Worm (Caenorhabditis elegans): ENCODE measurements around the gene Y57E12AL.6.

Y57E12AL.6 gene

ce11 chrV:7060396-7060795, at the start of gene Y57E12AL.6, which contains the start of gene Y57E12AL.1:
Gene Y57E12AL.6, minus strand, starts transcription at chrV:7060470.
Gene Y57E12AL.1, plus strand, starts transcription at chrV:7060530.
- TF ChIP-seq dao-5 (tag; optimal IDR thresholded peaks at IDR 0.05): no peak
- peak; percentile 95 for TF ChIP-seq W03F9.2 (tag; optimal IDR thresholded peaks at IDR 0.05)

ce11 chrV:7106499-7107152, 46.4 kb upstream of the Y57E12AL.6 start:
- TF ChIP-seq him-1 (tag; optimal IDR thresholded peaks at IDR 0.05) (peak; percentile 17), W03F9.2 (tag; optimal IDR thresholded peaks at IDR 0.05) (no peak)

- TF ChIP-seq W03F9.2 (tag; optimal IDR thresholded peaks at IDR 0.05) (no peak), dao-5 (tag; optimal IDR thresholded peaks at IDR 0.05) (no peak), him-1 (tag; optimal IDR thresholded peaks at IDR 0.05) (no peak)
Measured at ce11 chrV:7103247-7103646, 43.0 kb upstream of the Y57E12AL.6 start, which contains the start of gene odr-2. Gene odr-2, plus strand, starts transcription at chrV:7103547.

ce11 chrV:7096811-7097210, 36.5 kb upstream of the Y57E12AL.6 start:
- no peak for TF ChIP-seq dao-5 (tag; optimal IDR thresholded peaks at IDR 0.05)
- no peak for TF ChIP-seq W03F9.2 (tag; optimal IDR thresholded peaks at IDR 0.05)
- TF ChIP-seq him-1 (tag; optimal IDR thresholded peaks at IDR 0.05): no peak

- TF ChIP-seq him-1 (tag; optimal IDR thresholded peaks at IDR 0.05) (no peak), W03F9.2 (tag; optimal IDR thresholded peaks at IDR 0.05) (no peak), dao-5 (tag; optimal IDR thresholded peaks at IDR 0.05) (no peak)
Measured at ce11 chrV:7096129-7096730, 36.0 kb upstream of the Y57E12AL.6 start.

ce11 chrV:7095254-7095990, 35.2 kb upstream of the Y57E12AL.6 start:
- TF ChIP-seq dao-5 (tag; optimal IDR thresholded peaks at IDR 0.05) (no peak), W03F9.2 (tag; optimal IDR thresholded peaks at IDR 0.05) (no peak), him-1 (tag; optimal IDR thresholded peaks at IDR 0.05) (no peak)

- TF ChIP-seq him-1 (tag; optimal IDR thresholded peaks at IDR 0.05) (no peak), dao-5 (tag; optimal IDR thresholded peaks at IDR 0.05) (no peak), W03F9.2 (tag; optimal IDR thresholded peaks at IDR 0.05) (peak; percentile 42)
Measured at ce11 chrV:7093720-7094401, 33.6 kb upstream of the Y57E12AL.6 start, which contains the start of gene nhr-135. Gene nhr-135, minus strand, starts transcription at chrV:7093770.

- TF ChIP-seq him-1 (tag; optimal IDR thresholded peaks at IDR 0.05) (no peak), W03F9.2 (tag; optimal IDR thresholded peaks at IDR 0.05) (no peak), dao-5 (tag; optimal IDR thresholded peaks at IDR 0.05) (no peak)
Measured at ce11 chrV:7091287-7091686, 31.0 kb upstream of the Y57E12AL.6 start, which contains the start of gene nhr-286. Gene nhr-286, minus strand, starts transcription at chrV:7091610.

ce11 chrV:7089217-7089616, 28.9 kb upstream of the Y57E12AL.6 start:
- TF ChIP-seq W03F9.2 (tag; optimal IDR thresholded peaks at IDR 0.05) (peak; percentile 7), him-1 (tag; optimal IDR thresholded peaks at IDR 0.05) (no peak), dao-5 (tag; optimal IDR thresholded peaks at IDR 0.05) (no peak)

- TF ChIP-seq dao-5 (tag; optimal IDR thresholded peaks at IDR 0.05): no peak
- no peak for TF ChIP-seq him-1 (tag; optimal IDR thresholded peaks at IDR 0.05)
- TF ChIP-seq W03F9.2 (tag; optimal IDR thresholded peaks at IDR 0.05): no peak
Measured at ce11 chrV:7087340-7087739, 27.1 kb upstream of the Y57E12AL.6 start.

ce11 chrV:7085518-7086104, 25.3 kb upstream of the Y57E12AL.6 start, which contains the start of gene VC5.2:
Gene VC5.2, plus strand, starts transcription at chrV:7085956.
- TF ChIP-seq W03F9.2 (tag; optimal IDR thresholded peaks at IDR 0.05) (no peak), him-1 (tag; optimal IDR thresholded peaks at IDR 0.05) (no peak), dao-5 (tag; optimal IDR thresholded peaks at IDR 0.05) (no peak)

ce11 chrV:7084612-7085139, 24.4 kb upstream of the Y57E12AL.6 start, which contains the start of gene mys-1:
Gene mys-1, minus strand, starts transcription at chrV:7084662.
- TF ChIP-seq him-1 (tag; optimal IDR thresholded peaks at IDR 0.05) (peak; percentile 0), W03F9.2 (tag; optimal IDR thresholded peaks at IDR 0.05) (peak; percentile 55), dao-5 (tag; optimal IDR thresholded peaks at IDR 0.05) (no peak)

- TF ChIP-seq dao-5 (tag; optimal IDR thresholded peaks at IDR 0.05): no peak
Measured at ce11 chrV:7079388-7079787, 19.1 kb upstream of the Y57E12AL.6 start.
